Fruit fly (Drosophila melanogaster) whole organism: ENCODE results near the gene CG3386.

Source experiments
- Dll ChIP-seq: fragments of >200 bp; optimal IDR thresholded peaks from 2 replicates; lab custom pipeline; 2017
- EcR ChIP-seq, 2 experiments: fragments of >200 bp; optimal IDR thresholded peaks; 2 replicates each; lab custom pipeline; 2017; ENCODE audit warnings: missing biosample characterization in 2 of 2, missing genetic modification characterization in 2 of 2, missing genetic modification reagents in 2 of 2
- pan ChIP-seq: fragments of >200 bp; optimal IDR thresholded peaks from 2 replicates; lab custom pipeline; 2017
- psq ChIP-seq: fragments of >200 bp; optimal IDR thresholded peaks from 2 replicates; lab custom pipeline; 2017
- usp ChIP-seq: fragments of >200 bp; optimal IDR thresholded peaks from 2 replicates; lab custom pipeline; 2017; ENCODE audit warnings: missing biosample characterization, missing genetic modification characterization, mixed read lengths

DNA sequence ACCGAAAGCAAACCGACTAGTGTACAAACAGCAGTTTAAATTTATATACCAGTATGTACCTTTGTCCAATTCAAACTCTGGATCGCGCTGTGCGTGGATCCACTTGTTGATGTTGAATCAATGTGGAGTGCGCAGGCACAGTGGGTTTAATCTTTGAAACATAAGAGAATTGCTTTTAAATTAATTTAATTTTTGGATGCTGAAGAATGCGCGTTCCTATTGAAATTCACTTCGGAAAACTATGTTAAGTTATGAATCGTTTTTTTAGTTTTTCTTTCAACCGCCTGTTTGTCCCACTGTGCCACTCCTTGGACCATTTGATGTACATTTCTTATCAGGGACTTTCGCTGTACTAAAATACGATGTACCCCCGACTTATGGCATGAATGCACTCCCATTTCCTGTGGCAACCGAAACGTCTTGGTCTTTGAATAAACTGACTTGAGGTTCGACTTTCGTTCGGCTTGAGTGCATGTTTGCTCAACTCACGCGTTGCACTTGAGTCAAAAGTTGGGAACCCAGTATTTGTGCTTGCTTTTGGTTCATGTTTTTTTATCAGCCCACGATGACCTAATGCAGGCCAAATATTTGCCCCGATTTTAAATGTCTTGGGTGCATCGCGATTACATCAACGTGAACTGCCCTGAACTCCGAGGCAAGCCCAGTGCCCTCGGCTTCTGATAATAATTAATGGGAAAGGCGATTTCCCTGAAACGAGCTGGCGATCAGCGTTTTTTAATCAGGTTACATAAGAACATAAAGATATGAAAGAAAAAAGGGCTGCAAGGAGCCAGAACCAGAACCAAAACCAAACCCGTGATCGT lies 42.5 kb upstream of the CG3386 start:
- no peak for TF ChIP-seq pan (lab: Kevin White, UChicago)
- no peak for TF ChIP-seq EcR (GFP tag; optimal IDR thresholded peaks at IDR 0.05; lab: Kevin White, UChicago)
- TF ChIP-seq usp = no peak
- TF ChIP-seq psq (lab: Kevin White, UChicago) = no peak
- TF ChIP-seq Dll (lab: Kevin White, UChicago) = no peak
